Worm (Caenorhabditis elegans) whole organism, L4/young adult: ENCODE results near the gene H17B01.2.

Source experiments
- W03F9.2 ChIP-seq: fragments of 150-350 bp; optimal IDR thresholded peaks from 2 replicates; lab custom pipeline; 2014; ENCODE audit warnings: missing biosample characterization, missing genetic modification characterization
- dao-5 ChIP-seq: sonication (generic microtip); optimal IDR thresholded peaks from 2 replicates; lab custom pipeline; 2016; ENCODE audit warnings: missing genotype, missing genetic modification characterization, moderate library complexity, missing compliant biosample characterization
- him-1 ChIP-seq: sonication (generic microtip); optimal IDR thresholded peaks from 2 replicates; lab custom pipeline; 2016; ENCODE audit warnings: missing genotype, missing genetic modification reagents, missing genetic modification characterization, missing compliant biosample characterization

H17B01.2 gene

ce11 chrII:1475328-1475727, 5.0 kb downstream of the H17B01.2 start:
- TF ChIP-seq dao-5 (tag; lab: Kevin White, UChicago) (no peak), him-1 (no peak), W03F9.2 (no peak)

ce11 chrII:1476016-1476415, 5.7 kb downstream of the H17B01.2 start:
- TF ChIP-seq him-1, result no peak
- no peak for TF ChIP-seq W03F9.2
- TF ChIP-seq dao-5 (tag; lab: Kevin White, UChicago), result no peak

- TF ChIP-seq him-1, result no peak
Observed at ce11 chrII:1477295-1477694, 6.9 kb downstream of the H17B01.2 start.

- TF ChIP-seq dao-5 (tag; lab: Kevin White, UChicago) (no peak), him-1 (no peak), W03F9.2 (no peak)
Observed at ce11 chrII:1477975-1478374, 7.6 kb downstream of the H17B01.2 start.

- TF ChIP-seq him-1 (no peak), W03F9.2 (no peak), dao-5 (tag; lab: Kevin White, UChicago) (no peak)
Observed at ce11 chrII:1478522-1478921, 8.2 kb downstream of the H17B01.2 start.

ce11 chrII:1481660-1482059, 11.3 kb downstream of the H17B01.2 start:
- TF ChIP-seq dao-5 (tag; lab: Kevin White, UChicago) (no peak), W03F9.2 (no peak), him-1 (no peak)

ce11 chrII:1482419-1482818, 12.1 kb downstream of the H17B01.2 start:
- TF ChIP-seq W03F9.2, result no peak
- no peak for TF ChIP-seq him-1
- TF ChIP-seq dao-5 (tag; lab: Kevin White, UChicago), result no peak

ce11 chrII:1490813-1491212, 20.4 kb downstream of the H17B01.2 start:
- no peak for TF ChIP-seq dao-5 (tag; lab: Kevin White, UChicago)
- TF ChIP-seq him-1, result no peak
- TF ChIP-seq W03F9.2, result no peak

ce11 chrII:1500286-1500840, 30.0 kb downstream of the H17B01.2 start, which contains the start of gene emc-1:
Gene emc-1 (minus strand): TSS chrII:1500330.
- TF ChIP-seq him-1, result no peak
- TF ChIP-seq W03F9.2, result no peak
- TF ChIP-seq dao-5 (tag; lab: Kevin White, UChicago), result no peak

ce11 chrII:1500959-1501358, 30.6 kb downstream of the H17B01.2 start:
- TF ChIP-seq W03F9.2 (no peak), him-1 (no peak), dao-5 (tag; lab: Kevin White, UChicago) (no peak)

ce11 chrII:1501614-1502355, 31.4 kb downstream of the H17B01.2 start:
- TF ChIP-seq dao-5 (tag; lab: Kevin White, UChicago), result no peak
- no peak for TF ChIP-seq him-1
- no peak for TF ChIP-seq W03F9.2

- TF ChIP-seq W03F9.2 (no peak), dao-5 (tag; lab: Kevin White, UChicago) (no peak), him-1 (no peak)
Observed at ce11 chrII:1503663-1504062, 33.3 kb downstream of the H17B01.2 start.

- TF ChIP-seq him-1, result no peak
- TF ChIP-seq dao-5 (tag; lab: Kevin White, UChicago), result no peak
- no peak for TF ChIP-seq W03F9.2
Observed at ce11 chrII:1504266-1504665, 33.9 kb downstream of the H17B01.2 start, which contains the start of gene fdgt-1. Gene fdgt-1 (plus strand): TSS chrII:1504566.

ce11 chrII:1517354-1517753, 47.0 kb downstream of the H17B01.2 start, which contains the start of gene math-45:
Gene math-45 (minus strand): TSS chrII:1517454.
- TF ChIP-seq him-1 (no peak), dao-5 (tag; lab: Kevin White, UChicago) (no peak), W03F9.2 (no peak)

ce11 chrII:1518914-1519313, 48.5 kb downstream of the H17B01.2 start, which contains the start of gene Y51H7BR.8:
Gene Y51H7BR.8 (plus strand): TSS chrII:1519214.
- TF ChIP-seq dao-5 (tag; lab: Kevin White, UChicago) (no peak), him-1 (no peak), W03F9.2 (no peak)
